Fruit fly (Drosophila melanogaster) whole organism, embryonic: ENCODE measurements around the gene Prm.

ENCODE experiments used
- ATbp ChIP-seq: fragments of 200-800 bp; sonication (Bioruptor generic); optimal IDR thresholded peaks from 2 replicates; lab custom pipeline; 2017; ENCODE audit warnings: missing biosample characterization, mild to moderate bottlenecking, missing genetic modification characterization, missing genetic modification reagents
- Ada2b ChIP-seq: fragments of 200-800 bp; sonication (Bioruptor generic); IDR thresholded peaks from 2 replicates; pipeline ENCODE4 v1.3.6; 2022; ENCODE audit warnings: missing biosample characterization, missing genetic modification characterization
- Adf1 ChIP-seq: fragments of 200-800 bp; sonication (Bioruptor generic); IDR thresholded peaks from 2 replicates; pipeline ENCODE4 v1.3.6; 2022; ENCODE audit warnings: missing biosample characterization, missing genetic modification characterization
- Atf6 ChIP-seq: fragments of 200-800 bp; sonication (Bioruptor generic); IDR thresholded peaks from 2 replicates; pipeline ENCODE4 v1.3.6; 2022; ENCODE audit warnings: missing biosample characterization, missing genetic modification characterization
- Blimp-1 ChIP-seq: fragments of 200-800 bp; sonication (Bioruptor generic); optimal IDR thresholded peaks from 3 replicates; lab custom pipeline; 2018; ENCODE audit warnings: missing biosample characterization, missing genetic modification characterization, mild to moderate bottlenecking, moderate library complexity, missing genetic modification reagents
- C15 ChIP-seq: fragments of 200-800 bp; sonication (Bioruptor generic); IDR thresholded peaks from 3 replicates; pipeline ENCODE4 v1.3.6; 2022; ENCODE audit warnings: missing biosample characterization, missing genetic modification characterization
- CG10147 ChIP-seq: fragments of 200-800 bp; sonication (Bioruptor generic); optimal IDR thresholded peaks from 2 replicates; lab custom pipeline; 2019; ENCODE audit warnings: missing biosample characterization, mild to moderate bottlenecking, missing genetic modification characterization, moderate library complexity
- CG12219 ChIP-seq: fragments of 200-800 bp; sonication (Bioruptor generic); optimal IDR thresholded peaks from 3 replicates; lab custom pipeline; 2018; ENCODE audit warnings: missing biosample characterization, mild to moderate bottlenecking, missing genetic modification characterization
- CG13424 ChIP-seq: fragments of 200-800 bp; sonication (Bioruptor generic); optimal IDR thresholded peaks from 2 replicates; lab custom pipeline; 2019; ENCODE audit warnings: missing biosample characterization, mild to moderate bottlenecking, missing genetic modification characterization, moderate library complexity
- CG13894 ChIP-seq: fragments of 200-800 bp; sonication (Bioruptor generic); optimal IDR thresholded peaks from 3 replicates; lab custom pipeline; 2018; ENCODE audit warnings: missing biosample characterization, mild to moderate bottlenecking, missing genetic modification characterization, moderate library complexity
- CG15601 ChIP-seq: fragments of 200-800 bp; sonication (Bioruptor generic); optimal IDR thresholded peaks from 3 replicates; lab custom pipeline; 2019; ENCODE audit warnings: missing biosample characterization, mild to moderate bottlenecking, missing genetic modification characterization, moderate library complexity
- CG15696 ChIP-seq: fragments of 200-800 bp; sonication (Bioruptor generic); optimal IDR thresholded peaks from 2 replicates; lab custom pipeline; 2019; ENCODE audit warnings: missing biosample characterization, mild to moderate bottlenecking, missing genetic modification characterization, moderate library complexity
- CG4360 ChIP-seq: fragments of 200-800 bp; sonication (Bioruptor generic); IDR thresholded peaks from 2 replicates; pipeline ENCODE4 v1.3.6; 2022; ENCODE audit warnings: missing biosample characterization, missing genetic modification characterization
- CG4707 ChIP-seq: fragments of 200-800 bp; sonication (Bioruptor generic); optimal IDR thresholded peaks from 2 replicates; lab custom pipeline; 2018; ENCODE audit warnings: missing biosample characterization, mild to moderate bottlenecking, missing genetic modification characterization, moderate library complexity
- CG7963 ChIP-seq: fragments of 200-800 bp; sonication (Bioruptor generic); IDR thresholded peaks from 3 replicates; pipeline ENCODE4 v1.3.6; 2022; ENCODE audit warnings: missing biosample characterization, missing genetic modification characterization; ENCODE audit not compliant: partially characterized antibody
- CG8290 ChIP-seq, 3 experiments: fragments of 200-800 bp; sonication (Bioruptor generic); optimal IDR thresholded peaks; 2 replicates each; lab custom pipeline; 2016 to 2019; ENCODE audit warnings: missing biosample characterization in 3 of 3, missing genetic modification characterization in 3 of 3, mild to moderate bottlenecking in 2 of 3, moderate library complexity in 1 of 3
- Dbx ChIP-seq: fragments of 200-800 bp; sonication (Bioruptor generic); IDR thresholded peaks from 3 replicates; pipeline ENCODE4 v1.3.6; 2022; ENCODE audit warnings: missing biosample characterization, missing genetic modification characterization
- Elba2 ChIP-seq: fragments of 200-800 bp; sonication (Bioruptor generic); optimal IDR thresholded peaks from 3 replicates; lab custom pipeline; 2016; ENCODE audit warnings: missing biosample characterization, missing genetic modification characterization
- H2.0 ChIP-seq: fragments of 200-800 bp; sonication (Bioruptor generic); IDR thresholded peaks from 2 replicates; pipeline ENCODE4 v1.3.6; 2022; ENCODE audit warnings: missing biosample characterization, missing genetic modification characterization
- Lim3 ChIP-seq: fragments of 200-800 bp; sonication (Bioruptor generic); IDR thresholded peaks from 2 replicates; pipeline ENCODE4 v1.3.6; 2022; ENCODE audit warnings: missing biosample characterization, missing genetic modification characterization
- MESR4 ChIP-seq: fragments of 200-800 bp; sonication (Bioruptor generic); optimal IDR thresholded peaks from 2 replicates; lab custom pipeline; 2018; ENCODE audit warnings: missing biosample characterization, mild to moderate bottlenecking, missing genetic modification characterization, moderate library complexity
- Med ChIP-seq: fragments of 200-800 bp; sonication (Bioruptor generic); peaks from one replicate; lab custom pipeline; 2016; ENCODE audit warnings: missing biosample characterization, missing genetic modification characterization, mild to moderate bottlenecking, inconsistent platforms, moderate library complexity
- NfI ChIP-seq: fragments of 200-800 bp; sonication (Bioruptor generic); optimal IDR thresholded peaks from 3 replicates; lab custom pipeline; 2018; ENCODE audit warnings: missing biosample characterization, mild to moderate bottlenecking, missing genetic modification characterization, moderate library complexity
- Side ChIP-seq: fragments of 200-800 bp; sonication (Bioruptor generic); optimal IDR thresholded peaks from 2 replicates; lab custom pipeline; 2016; ENCODE audit warnings: missing biosample characterization, missing genetic modification characterization
- Six4 ChIP-seq: fragments of 200-800 bp; sonication (Bioruptor generic); optimal IDR thresholded peaks from 2 replicates; lab custom pipeline; 2016; ENCODE audit warnings: missing biosample characterization, missing genetic modification characterization
- Xrp1 ChIP-seq: fragments of 200-800 bp; sonication (Bioruptor generic); IDR thresholded peaks from 2 replicates; pipeline ENCODE4 v1.3.6; 2022; ENCODE audit warnings: missing biosample characterization, missing genetic modification characterization
- ash1 ChIP-seq: fragments of 200-800 bp; sonication (Bioruptor generic); optimal IDR thresholded peaks from 2 replicates; lab custom pipeline; 2018; ENCODE audit warnings: missing biosample characterization, mild to moderate bottlenecking, missing genetic modification characterization
- bsh ChIP-seq, 2 experiments: fragments of 200-800 bp; sonication (Bioruptor generic); optimal IDR thresholded peaks; 2 replicates each; lab custom pipeline; 2017 to 2018; ENCODE audit warnings: mild to moderate bottlenecking in 2 of 2, missing biosample characterization in 2 of 2, missing genetic modification characterization in 2 of 2, moderate library complexity in 1 of 2
- corto ChIP-seq: fragments of 200-800 bp; sonication (Bioruptor generic); optimal IDR thresholded peaks from 2 replicates; lab custom pipeline; 2016; ENCODE audit warnings: missing biosample characterization, mild to moderate bottlenecking, missing genetic modification characterization, moderate library complexity
- cwo ChIP-seq: fragments of 200-800 bp; sonication (Bioruptor generic); optimal IDR thresholded peaks from 3 replicates; lab custom pipeline; 2017; ENCODE audit warnings: missing biosample characterization, missing genetic modification characterization, mild to moderate bottlenecking, moderate library complexity, missing genetic modification reagents
- dan ChIP-seq: fragments of 200-800 bp; sonication (Bioruptor generic); IDR thresholded peaks from 2 replicates; pipeline ENCODE4 v1.3.6; 2022; ENCODE audit warnings: missing biosample characterization, missing genetic modification characterization
- eve ChIP-seq, 2 experiments: fragments of >200 bp; optimal IDR thresholded peaks; 2 replicates each; lab custom pipeline; 2017; ENCODE audit warnings: missing biosample characterization in 2 of 2, missing genetic modification characterization in 2 of 2
- her ChIP-seq: fragments of 200-800 bp; sonication (Bioruptor generic); optimal IDR thresholded peaks from 2 replicates; lab custom pipeline; 2016; ENCODE audit warnings: missing biosample characterization, missing genetic modification characterization
- kni ChIP-seq: fragments of 200-800 bp; sonication (Bioruptor generic); optimal IDR thresholded peaks from 3 replicates; lab custom pipeline; 2017; ENCODE audit warnings: mild to moderate bottlenecking, missing biosample characterization, missing genetic modification reagents, missing genetic modification characterization
- lilli ChIP-seq: fragments of 200-800 bp; sonication (Bioruptor generic); optimal IDR thresholded peaks from 3 replicates; lab custom pipeline; 2016; ENCODE audit warnings: missing biosample characterization, missing genetic modification characterization
- lov ChIP-seq, 2 experiments: fragments of 200-800 bp in 1 of 2; fragments of >200 bp in 1 of 2; sonication (Bioruptor generic) in 1 of 2; IDR thresholded peaks in 1 of 2; optimal IDR thresholded peaks in 1 of 2; 2 replicates in 1 of 2; 3 replicates in 1 of 2; pipeline versions ENCODE4 v1.3.6 to Lab custom; 2017 to 2022; ENCODE audit warnings: missing biosample characterization in 1 of 2, missing genetic modification characterization in 1 of 2
- nau ChIP-seq: fragments of 200-800 bp; sonication (Bioruptor generic); optimal IDR thresholded peaks from 3 replicates; lab custom pipeline; 2017; ENCODE audit warnings: missing biosample characterization, mild to moderate bottlenecking, missing genetic modification characterization, missing genetic modification reagents
- nom ChIP-seq: fragments of 200-800 bp; sonication (Bioruptor generic); optimal IDR thresholded peaks from 2 replicates; lab custom pipeline; 2017; ENCODE audit warnings: missing biosample characterization, missing genetic modification characterization, mild to moderate bottlenecking, moderate library complexity, missing genetic modification reagents
- onecut ChIP-seq: fragments of 200-800 bp; sonication (Bioruptor generic); IDR thresholded peaks from 2 replicates; pipeline ENCODE4 v1.3.6; 2022; ENCODE audit warnings: missing biosample characterization, missing genetic modification characterization
- otp ChIP-seq: fragments of 200-800 bp; sonication (Bioruptor generic); IDR thresholded peaks from 3 replicates; pipeline ENCODE4, ENCODE4 v1.3.6; 2022; ENCODE audit warnings: missing biosample characterization, missing genetic modification characterization
- pros ChIP-seq: fragments of 200-800 bp; sonication (Bioruptor generic); optimal IDR thresholded peaks from 3 replicates; lab custom pipeline; 2019; ENCODE audit warnings: missing biosample characterization, mild to moderate bottlenecking, missing genetic modification characterization, moderate library complexity
- scrt ChIP-seq: fragments of 200-800 bp; sonication (Bioruptor generic); optimal IDR thresholded peaks from 2 replicates; lab custom pipeline; 2018; ENCODE audit warnings: missing biosample characterization, mild to moderate bottlenecking, missing genetic modification characterization, moderate library complexity
- sens ChIP-seq: fragments of 200-800 bp; sonication (Bioruptor generic); peaks from one replicate; lab custom pipeline; 2016; ENCODE audit warnings: missing biosample characterization, missing genetic modification characterization
- shn ChIP-seq: fragments of 200-800 bp; sonication (Bioruptor generic); optimal IDR thresholded peaks from 3 replicates; lab custom pipeline; 2016; ENCODE audit warnings: missing biosample characterization, missing genetic modification characterization
- sob ChIP-seq: fragments of 200-800 bp; sonication (Bioruptor generic); IDR thresholded peaks from 2 replicates; pipeline ENCODE4 v1.3.6; 2022; ENCODE audit warnings: missing biosample characterization, missing genetic modification characterization
- sr ChIP-seq: fragments of 200-800 bp; sonication (Bioruptor generic); IDR thresholded peaks from 3 replicates; pipeline ENCODE4 v1.3.6; 2022; ENCODE audit warnings: missing biosample characterization, missing genetic modification characterization
- zfh1 ChIP-seq: fragments of 200-800 bp; sonication (Bioruptor generic); IDR thresholded peaks from 3 replicates; pipeline ENCODE4 v1.3.6; 2022; ENCODE audit warnings: missing biosample characterization, missing genetic modification characterization

Gene Prm

dm6 chr3L:8701697-8702349 lies 43.3 kb downstream of the Prm start:
- TF ChIP-seq Dbx (GFP tag; lab: Robert Waterston, UW) (0 out of 3 replicates have a peak, but pooled peaks have one; percentile 17), eve (GFP tag; optimal IDR thresholded peaks at IDR 0.05; lab: Kevin White, UChicago) (no peak), Med (GFP tag; lab: Kevin White, UChicago) (peak; percentile 57), kni (GFP tag; lab: Kevin White, UChicago) (peak; percentile 46), Six4 (GFP tag; lab: Kevin White, UChicago) (no peak), Xrp1 (GFP tag; lab: Robert Waterston, UW) (0 out of 2 replicates have a peak, but pooled peaks have one; percentile 13), CG4707 (GFP tag; lab: Kevin White, UChicago) (no peak), Atf6 (peak; percentile 48; the same call in 1 of the 2 replicates), Ada2b (0 out of 2 replicates have a peak, but pooled peaks have one; percentile 14), nom (GFP tag; lab: Kevin White, UChicago) (peak; percentile 58), lilli (GFP tag; lab: Kevin White, UChicago) (no peak), sens (GFP tag; lab: Kevin White, UChicago) (peak; percentile 21), scrt (GFP tag; lab: Kevin White, UChicago) (no peak), nau (GFP tag; lab: Kevin White, UChicago) (no peak), CG8290 (GFP tag; optimal IDR thresholded peaks at IDR 0.05; lab: Kevin White, UChicago) (no peak), CG8290 (tag; optimal IDR thresholded peaks at IDR 0.05; lab: Kevin White, UChicago) (peak in 1 of 2 experiments; percentile 19), sob (GFP tag; lab: Robert Waterston, UW) (peak; percentile 32; the same call in 1 of the 2 replicates), corto (GFP tag; lab: Kevin White, UChicago) (peak; percentile 23), CG15696 (tag; lab: Kevin White, UChicago) (peak; percentile 46), shn (GFP tag; lab: Kevin White, UChicago) (peak; percentile 6), CG4360 (GFP tag; lab: Robert Waterston, UW) (0 out of 2 replicates have a peak, but pooled peaks have one; percentile 36), pros (GFP tag; lab: Kevin White, UChicago) (no peak), CG10147 (GFP tag; lab: Kevin White, UChicago) (no peak), CG13424 (no peak), her (GFP tag; lab: Kevin White, UChicago) (no peak), bsh (GFP tag; optimal IDR thresholded peaks at IDR 0.05; lab: Kevin White, UChicago) (peak in 1 of 2 experiments; percentile 13), sr (GFP tag; lab: Robert Waterston, UW) (0 out of 3 replicates have a peak, but pooled peaks have one; percentile 10), C15 (no peak), zfh1 (GFP tag; lab: Robert Waterston, UW) (0 out of 3 replicates have a peak, but pooled peaks have one; percentile 35), cwo (GFP tag; lab: Kevin White, UChicago) (no peak)
- TF ChIP-seq, all 482 proteins: peak for 17

dm6 chr3L:8700643-8701208 lies 44.4 kb downstream of the Prm start:
- TF ChIP-seq CG7963 (GFP tag; lab: Robert Waterston, UW) = no peak
- peak; percentile 75 for TF ChIP-seq Side (GFP tag; lab: Kevin White, UChicago)
- TF ChIP-seq ATbp = peak; percentile 53
- no peak for TF ChIP-seq CG13894 (tag; lab: Kevin White, UChicago)
- peak; percentile 78 for TF ChIP-seq CG12219 (GFP tag; lab: Kevin White, UChicago)
- peak; percentile 74 for TF ChIP-seq her (GFP tag; lab: Kevin White, UChicago)
- TF ChIP-seq CG15601 = peak; percentile 33
- TF ChIP-seq Blimp-1 (GFP tag; lab: Kevin White, UChicago) = peak; percentile 67
- peak; percentile 4 for TF ChIP-seq MESR4
- TF ChIP-seq NfI (GFP tag; lab: Kevin White, UChicago) = peak; percentile 64
- TF ChIP-seq otp (GFP tag; lab: Robert Waterston, UW) = peak; percentile 76; the same call in 2 of the 3 replicates
- TF ChIP-seq onecut (GFP tag; lab: Robert Waterston, UW) = peak; percentile 68
- peak; percentile 56; the same call in 1 of the 2 replicates for TF ChIP-seq Adf1 (GFP tag; lab: Robert Waterston, UW)
- TF ChIP-seq lov (optimal IDR thresholded peaks at IDR 0.05; lab: Kevin White, UChicago) = no peak
- no peak for TF ChIP-seq lov (GFP tag; IDR thresholded peaks at IDR 0.05; lab: Robert Waterston, UW)
- no peak for TF ChIP-seq dan (GFP tag; lab: Robert Waterston, UW)
- TF ChIP-seq H2.0 (GFP tag; lab: Robert Waterston, UW) = peak; percentile 53
- no peak for TF ChIP-seq ash1 (GFP tag; lab: Kevin White, UChicago)
- no peak; the same call in 1 of the 2 replicates for TF ChIP-seq Lim3 (GFP tag; lab: Robert Waterston, UW)
- no peak for TF ChIP-seq Elba2 (GFP tag; lab: Kevin White, UChicago)
